Worm (Caenorhabditis elegans) whole organism, midembryonic: ENCODE results near the gene mkk-4.
A peak's percentile ranks its signal among the peaks of the same experiment; 100 is the strongest.

Source experiments
- T22C8.4 ChIP-seq: fragments of 200-800 bp; sonication (Bioruptor generic); IDR thresholded peaks from 2 replicates; pipeline ENCODE4 v1.3.6; 2022; ENCODE audit warnings: missing genetic modification characterization, missing compliant biosample characterization
- cog-1 ChIP-seq: sonication (generic microtip); optimal IDR thresholded peaks from 2 replicates; lab custom pipeline; 2016; ENCODE audit warnings: missing genetic modification characterization, missing compliant biosample characterization
- flt-1 ChIP-seq: fragments of 200-800 bp; sonication (Bioruptor generic); IDR thresholded peaks from 2 replicates; pipeline ENCODE4 v1.3.6; 2022; ENCODE audit warnings: missing genetic modification characterization, missing compliant biosample characterization
- klf-2 ChIP-seq: fragments of 200-800 bp; sonication (Bioruptor generic); conservative IDR thresholded peaks from 2 replicates; pipeline ENCODE4 v1.3.6; 2022; ENCODE audit warnings: missing genetic modification reagents, missing genetic modification characterization, missing compliant biosample characterization
- med-1 ChIP-seq: sonication (generic microtip); optimal IDR thresholded peaks from 2 replicates; lab custom pipeline; 2017; ENCODE audit warnings: missing genetic modification characterization, mild to moderate bottlenecking, missing compliant biosample characterization, antibody characterized with exemption, missing genetic modification reagents; ENCODE audit not compliant: insufficient read depth
- ref-1 ChIP-seq: fragments of 200-800 bp; sonication (Bioruptor generic); conservative IDR thresholded peaks from 2 replicates; pipeline ENCODE4 v1.3.6; 2022; ENCODE audit warnings: missing genetic modification reagents, missing genetic modification characterization, missing compliant biosample characterization
- tab-1 ChIP-seq: fragments of 200-800 bp; sonication (Bioruptor generic); IDR thresholded peaks from 2 replicates; pipeline ENCODE4 v1.3.6; 2022; ENCODE audit warnings: missing genetic modification characterization, missing compliant biosample characterization
- ztf-23 ChIP-seq: fragments of 200-800 bp; sonication (Bioruptor generic); IDR thresholded peaks from 2 replicates; pipeline ENCODE4 v1.3.6; 2022; ENCODE audit warnings: missing genetic modification reagents, missing genetic modification characterization, missing compliant biosample characterization
- ztf-29 ChIP-seq: fragments of 200-800 bp; sonication (Bioruptor generic); IDR thresholded peaks from 2 replicates; pipeline ENCODE4 v1.3.6; 2022; ENCODE audit warnings: missing genetic modification reagents, missing genetic modification characterization, missing compliant biosample characterization

mkk-4 gene

DNA sequence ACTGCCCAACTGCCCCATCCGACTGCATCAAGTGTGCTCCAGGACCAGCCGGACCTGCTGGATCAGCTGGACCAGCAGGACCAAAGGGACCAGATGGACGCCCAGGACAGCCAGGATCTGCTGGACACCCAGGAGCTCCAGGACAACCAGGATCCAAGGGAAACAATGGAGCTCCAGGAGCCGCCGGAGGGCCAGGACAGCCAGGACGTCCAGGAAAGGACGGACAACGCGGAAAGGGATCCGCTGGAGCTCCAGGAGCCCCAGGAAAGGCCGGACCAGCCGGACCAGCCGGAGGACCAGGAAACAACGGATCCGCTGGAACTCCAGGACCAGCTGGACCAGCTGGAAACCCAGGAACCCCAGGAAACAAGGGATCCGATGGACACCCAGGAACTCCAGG, 50.4 kb downstream of the mkk-4 start:
- peak; percentile 38; the same call in 1 of the 2 replicates for TF ChIP-seq ztf-23 (GFP tag; lab: Robert Waterston, UW)
- no peak for TF ChIP-seq cog-1

DNA sequence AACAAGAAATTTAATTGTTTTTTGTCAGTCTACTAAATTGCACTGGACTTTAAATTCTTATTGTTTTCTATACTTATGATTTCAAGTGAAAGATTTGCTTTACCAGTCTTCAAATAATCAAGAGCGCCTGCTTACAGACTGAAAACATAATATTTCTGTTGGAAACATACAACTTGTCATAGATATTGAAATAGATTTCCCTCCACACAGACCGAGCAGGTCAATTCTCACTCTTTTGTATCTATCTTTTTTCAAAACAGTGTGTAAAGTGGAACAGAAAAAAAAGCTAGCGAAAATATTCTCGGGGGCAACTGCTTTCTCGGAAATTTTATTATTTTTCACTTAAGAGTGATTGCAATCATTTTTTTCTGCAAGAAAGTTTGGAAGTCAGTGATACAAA, 51.0 kb downstream of the mkk-4 start:
- TF ChIP-seq ref-1 (GFP tag; lab: Robert Waterston, UW) (no peak), ztf-23 (GFP tag; lab: Robert Waterston, UW) (no peak), T22C8.4 (GFP tag; lab: Robert Waterston, UW) (no peak), flt-1 (GFP tag; lab: Robert Waterston, UW) (no peak), klf-2 (GFP tag; lab: Robert Waterston, UW) (no peak), tab-1 (no peak), ztf-29 (no peak), med-1 (GFP tag; lab: Kevin White, UChicago) (no peak), cog-1 (no peak)

DNA sequence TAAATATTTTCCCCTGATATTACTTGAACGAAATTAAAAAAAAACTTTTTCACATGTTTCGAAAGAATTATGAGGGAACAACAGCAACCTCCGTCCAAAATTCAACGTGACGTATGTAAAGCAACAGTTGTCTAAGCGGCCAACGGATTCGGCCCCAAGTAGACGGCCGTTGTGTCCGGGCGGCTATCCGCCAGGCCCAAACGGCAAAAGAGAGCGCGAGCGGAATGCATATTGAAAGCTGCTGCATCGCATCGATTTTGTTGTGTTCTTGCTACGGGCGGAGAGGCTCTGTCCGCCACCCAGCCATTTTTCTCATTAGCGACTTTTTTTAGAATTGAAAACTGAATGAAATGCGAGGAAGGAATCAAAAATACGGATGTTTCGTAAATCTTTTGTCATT, 51.6 kb downstream of the mkk-4 start:
- TF ChIP-seq tab-1: no peak
